Worm (Caenorhabditis elegans) whole organism, early embryonic: ENCODE data around the gene pbs-6.

Experiments used
- B0310.2 ChIP-seq: sonication (generic microtip); optimal IDR thresholded peaks from 2 replicates; lab custom pipeline; 2016; ENCODE audit warnings: mild to moderate bottlenecking, missing genetic modification characterization, missing compliant biosample characterization
- F13C5.2 ChIP-seq: sonication (generic microtip); optimal IDR thresholded peaks from 2 replicates; lab custom pipeline; 2017; ENCODE audit warnings: mild to moderate bottlenecking, missing genetic modification characterization, inconsistent platforms, missing compliant biosample characterization
- aly-1 ChIP-seq: sonication (generic microtip); optimal IDR thresholded peaks from 2 replicates; lab custom pipeline; 2016; ENCODE audit warnings: missing genetic modification characterization, missing compliant biosample characterization
- ama-1 ChIP-seq: fragments of 150-350 bp; optimal IDR thresholded peaks from 2 replicates; lab custom pipeline; 2014
- ceh-13 ChIP-seq: fragments of 200-800 bp; sonication (Bioruptor generic); optimal IDR thresholded peaks from 2 replicates; lab custom pipeline; 2018; ENCODE audit warnings: mild to moderate bottlenecking, missing genetic modification characterization, missing compliant biosample characterization
- ceh-36 ChIP-seq: sonication (generic microtip); optimal IDR thresholded peaks from 2 replicates; lab custom pipeline; 2016; ENCODE audit warnings: missing genetic modification characterization, inconsistent platforms, missing compliant biosample characterization
- ets-7 ChIP-seq: sonication (generic microtip); optimal IDR thresholded peaks from 2 replicates; lab custom pipeline; 2016; ENCODE audit warnings: missing genotype, missing genetic modification characterization, missing compliant biosample characterization
- flt-1 ChIP-seq: fragments of 200-800 bp; sonication (Bioruptor generic); IDR thresholded peaks from 2 replicates; pipeline ENCODE4 v1.3.6; 2022; ENCODE audit warnings: missing genetic modification characterization, missing compliant biosample characterization
- hmbx-1 ChIP-seq: sonication (generic microtip); optimal IDR thresholded peaks from 2 replicates; lab custom pipeline; 2016; ENCODE audit warnings: mild to moderate bottlenecking, missing genetic modification characterization, missing compliant biosample characterization
- hmg-4 ChIP-seq: fragments of 200-800 bp; sonication (Bioruptor generic); optimal IDR thresholded peaks from 2 replicates; lab custom pipeline; 2018; ENCODE audit warnings: mild to moderate bottlenecking, missing genetic modification characterization, missing compliant biosample characterization
- hnd-1 ChIP-seq: sonication (generic microtip); optimal IDR thresholded peaks from 2 replicates; lab custom pipeline; 2016; ENCODE audit warnings: missing genetic modification characterization, missing compliant biosample characterization
- pes-1 ChIP-seq: fragments of 200-800 bp; sonication (Bioruptor generic); IDR thresholded peaks from 2 replicates; pipeline ENCODE4 v1.3.6; 2022; ENCODE audit warnings: missing genetic modification reagents, missing genetic modification characterization, missing compliant biosample characterization
- scrt-1 ChIP-seq: fragments of 200-800 bp; sonication (Bioruptor generic); IDR thresholded peaks from 2 replicates; pipeline ENCODE4 v1.3.6; 2022; ENCODE audit warnings: missing genetic modification characterization, missing compliant biosample characterization
- sea-1 ChIP-seq: fragments of 200-800 bp; sonication (Bioruptor generic); conservative IDR thresholded peaks from 2 replicates; pipeline ENCODE4 v1.3.6; 2022; ENCODE audit warnings: missing genetic modification characterization, missing compliant biosample characterization
- tbx-11 ChIP-seq: fragments of 200-800 bp; sonication (Bioruptor generic); IDR thresholded peaks from 2 replicates; pipeline ENCODE4 v1.3.6; 2022; ENCODE audit warnings: missing genetic modification characterization, missing compliant biosample characterization
- tbx-37 ChIP-seq: fragments of 200-800 bp; sonication (Bioruptor generic); conservative IDR thresholded peaks from 2 replicates; pipeline ENCODE4 v1.3.6; 2022; ENCODE audit warnings: missing genetic modification reagents, missing genetic modification characterization, missing compliant biosample characterization
- tra-4 ChIP-seq: sonication (generic microtip); optimal IDR thresholded peaks from 2 replicates; lab custom pipeline; 2017; ENCODE audit warnings: missing genetic modification characterization, missing compliant biosample characterization

pbs-6 gene

DNA sequence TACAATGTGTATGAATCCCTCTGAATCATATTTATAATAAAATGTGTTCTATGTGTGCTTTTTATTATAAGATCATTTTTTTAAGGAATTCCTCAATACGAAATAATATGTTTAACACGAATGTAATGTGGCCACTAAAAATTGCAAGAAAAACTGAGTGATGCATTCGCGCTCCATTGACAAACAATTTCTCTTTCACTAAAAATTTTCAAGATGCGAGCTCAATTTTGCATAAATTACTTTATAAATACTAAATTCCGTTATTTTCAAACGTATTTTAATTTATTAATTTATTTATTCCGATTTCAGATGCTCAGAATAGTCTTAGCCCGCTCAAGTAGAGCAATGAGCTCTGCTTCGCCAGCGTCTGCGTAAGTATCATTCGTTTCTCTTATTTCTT, 21.9 kb upstream of the pbs-6 start, which contains the start of gene mrps-9:
Gene mrps-9 (plus strand): TSS at position 310 of the 400 bp plus-strand sequence.
- TF ChIP-seq hmbx-1 (tag; lab: Kevin White, UChicago) = no peak
- no peak for TF ChIP-seq scrt-1 (GFP tag; lab: Robert Waterston, UW)
- no peak for TF ChIP-seq ceh-13 (GFP tag; lab: Kevin White, UChicago)
- TF ChIP-seq tbx-11 (GFP tag; lab: Robert Waterston, UW) = no peak
- TF ChIP-seq ceh-36 (tag; lab: Kevin White, UChicago) = no peak
- no peak for TF ChIP-seq pes-1 (GFP tag; lab: Robert Waterston, UW)
- no peak for TF ChIP-seq tra-4
- no peak for TF ChIP-seq hmg-4 (GFP tag; lab: Kevin White, UChicago)
- TF ChIP-seq sea-1 (GFP tag; lab: Robert Waterston, UW) = no peak
- no peak for TF ChIP-seq hnd-1

DNA sequence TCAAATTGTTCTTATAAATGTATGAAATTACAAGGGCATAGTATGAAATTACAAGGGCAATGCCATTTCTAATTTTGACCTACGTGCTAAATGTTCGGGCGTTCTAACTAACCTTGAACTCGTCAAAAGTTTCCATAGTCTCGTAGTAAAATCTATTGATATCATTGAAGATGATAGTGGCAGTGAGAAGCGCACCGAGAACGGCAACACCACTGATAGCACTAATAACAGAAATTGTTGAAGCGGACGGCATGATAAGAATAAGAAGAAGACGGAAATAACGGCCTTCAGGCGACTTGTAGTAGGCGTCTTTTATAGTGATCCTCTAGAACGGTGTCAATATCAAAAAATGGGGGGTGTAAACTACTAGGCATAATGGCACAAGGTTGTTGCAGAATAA, 19.5 kb upstream of the pbs-6 start, which contains the start of gene col-91:
Gene col-91 (minus strand): TSS at position 288 of the 400 bp plus-strand sequence.
- TF ChIP-seq ceh-13 (GFP tag; lab: Kevin White, UChicago) (no peak), flt-1 (GFP tag; lab: Robert Waterston, UW) (no peak), ama-1 (lab: Kevin White, UChicago) (no peak), tra-4 (no peak), scrt-1 (GFP tag; lab: Robert Waterston, UW) (no peak), tbx-11 (GFP tag; lab: Robert Waterston, UW) (no peak), B0310.2 (tag; lab: Kevin White, UChicago) (no peak)

DNA sequence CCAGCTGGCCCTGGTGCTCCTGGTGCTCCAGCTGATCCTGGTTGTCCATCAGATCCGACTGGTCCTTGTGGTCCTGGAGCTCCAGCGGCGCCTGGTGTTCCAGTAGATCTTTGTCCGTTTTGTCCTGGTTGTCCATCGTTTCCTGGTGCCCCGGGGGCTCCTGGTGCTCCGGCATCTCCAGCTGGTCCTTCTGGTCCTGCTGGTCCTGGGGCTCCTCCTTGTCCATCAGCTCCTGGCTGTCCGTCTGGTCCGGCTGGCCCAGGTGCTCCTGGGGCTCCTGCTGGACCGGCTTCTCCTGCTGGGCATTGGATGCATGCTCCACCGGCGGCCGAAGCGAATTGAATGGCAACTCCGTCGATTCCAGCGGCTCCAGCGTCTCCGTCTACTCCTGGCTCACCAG, 18.7 kb upstream of the pbs-6 start:
- TF ChIP-seq aly-1 (no peak), F13C5.2 (tag; lab: Kevin White, UChicago) (no peak), B0310.2 (tag; lab: Kevin White, UChicago) (no peak), hnd-1 (no peak), ama-1 (lab: Kevin White, UChicago) (no peak), scrt-1 (GFP tag; lab: Robert Waterston, UW) (no peak), ets-7 (no peak), hmbx-1 (tag; lab: Kevin White, UChicago) (no peak), hmg-4 (GFP tag; lab: Kevin White, UChicago) (no peak)

DNA sequence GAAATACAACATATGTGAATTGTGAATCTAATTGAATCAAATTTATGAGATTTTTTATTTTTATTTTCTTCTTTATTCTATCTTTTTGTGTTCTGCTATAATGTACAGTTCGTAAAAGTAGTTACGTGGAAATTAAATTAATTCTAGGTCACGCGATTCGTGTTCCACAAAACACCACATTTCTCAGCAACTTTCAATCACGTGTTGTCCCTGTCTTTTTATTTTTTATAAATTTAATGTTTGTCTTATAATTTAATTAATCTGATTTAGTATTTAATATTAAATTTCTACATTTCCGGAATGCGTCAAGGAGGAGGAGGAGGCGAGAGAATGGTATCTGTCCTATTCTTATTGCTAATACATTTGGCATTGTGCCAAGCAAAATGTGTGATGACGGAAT, 14.2 kb upstream of the pbs-6 start, which contains the start of gene ncr-2:
Gene ncr-2 (plus strand): TSS at position 301 of the 400 bp plus-strand sequence.
- no peak for TF ChIP-seq tbx-37 (GFP tag; lab: Robert Waterston, UW)
- no peak for TF ChIP-seq ets-7
- no peak for TF ChIP-seq flt-1 (GFP tag; lab: Robert Waterston, UW)
- no peak for TF ChIP-seq hmbx-1 (tag; lab: Kevin White, UChicago)
- no peak for TF ChIP-seq scrt-1 (GFP tag; lab: Robert Waterston, UW)
- no peak for TF ChIP-seq F13C5.2 (tag; lab: Kevin White, UChicago)
- TF ChIP-seq ceh-13 (GFP tag; lab: Kevin White, UChicago) = no peak
- no peak for TF ChIP-seq tbx-11 (GFP tag; lab: Robert Waterston, UW)
- no peak for TF ChIP-seq pes-1 (GFP tag; lab: Robert Waterston, UW)
- TF ChIP-seq ama-1 (lab: Kevin White, UChicago) = no peak
- TF ChIP-seq tra-4 = no peak
- TF ChIP-seq hmg-4 (GFP tag; lab: Kevin White, UChicago) = no peak
- no peak for TF ChIP-seq hnd-1
- no peak for TF ChIP-seq ceh-36 (tag; lab: Kevin White, UChicago)
- no peak for TF ChIP-seq sea-1 (GFP tag; lab: Robert Waterston, UW)
- no peak for TF ChIP-seq B0310.2 (tag; lab: Kevin White, UChicago)
- no peak for TF ChIP-seq aly-1

DNA sequence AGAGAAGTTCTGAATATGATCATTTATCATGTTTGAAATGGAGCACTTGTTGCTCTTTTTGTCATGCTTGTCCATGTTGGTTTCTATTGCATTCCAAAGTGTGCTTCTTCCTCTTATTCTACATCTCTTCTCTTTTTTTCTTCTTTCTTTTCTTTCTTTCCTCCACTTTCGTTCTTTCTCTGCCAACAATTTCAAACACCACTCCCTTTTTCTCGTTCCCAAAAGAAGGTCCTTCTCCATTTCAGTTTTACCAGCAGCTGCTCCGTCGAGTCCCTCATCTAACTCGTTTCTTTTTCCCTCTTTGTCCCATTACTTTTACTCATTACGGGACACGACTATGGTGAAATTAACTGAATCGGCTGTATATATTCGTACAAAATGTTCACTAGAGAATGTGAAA, 11.0 kb upstream of the pbs-6 start, which contains the start of gene F09G8.5:
Gene F09G8.5 (plus strand): TSS at position 38 of the 400 bp plus-strand sequence.
- TF ChIP-seq aly-1 (no peak), B0310.2 (tag; lab: Kevin White, UChicago) (no peak), ceh-13 (GFP tag; lab: Kevin White, UChicago) (no peak), hmbx-1 (tag; lab: Kevin White, UChicago) (no peak)

DNA sequence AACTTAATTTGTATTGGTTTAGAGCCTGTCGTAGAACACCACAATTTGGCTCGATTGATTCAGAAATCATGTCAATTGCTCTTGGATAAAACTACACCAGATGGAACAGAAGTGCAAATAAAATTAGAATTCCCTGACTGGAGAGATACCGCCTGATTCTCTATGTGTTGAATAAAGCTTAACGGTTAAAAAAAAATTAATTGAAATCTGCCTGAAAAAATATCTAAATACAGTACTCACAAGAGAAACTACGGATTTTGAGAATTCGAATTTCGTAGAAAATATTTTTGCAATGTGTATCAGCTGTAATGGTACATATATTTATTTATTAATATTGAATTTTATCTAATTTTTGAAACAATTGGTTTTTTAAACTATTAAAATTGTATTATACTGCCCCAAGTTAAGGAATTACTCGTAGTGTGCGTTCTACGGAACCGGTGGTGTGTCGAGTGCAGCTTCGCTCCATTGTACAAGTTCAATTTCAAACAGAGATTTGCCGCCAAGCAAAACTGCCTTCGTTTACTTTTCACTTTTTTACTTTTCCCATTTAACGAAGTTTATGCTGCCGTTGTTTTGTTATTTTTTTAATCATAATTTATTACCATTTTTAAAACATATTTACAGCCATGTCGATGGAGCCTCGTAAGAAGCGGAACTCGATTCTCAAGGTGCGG, 6.3 kb upstream of the pbs-6 start, which contains the start of gene knl-1:
Gene knl-1 (plus strand): TSS at position 626 of the 677 bp plus-strand sequence.
- no peak for TF ChIP-seq B0310.2 (tag; lab: Kevin White, UChicago)
- TF ChIP-seq ets-7 = no peak
- TF ChIP-seq ceh-36 (tag; lab: Kevin White, UChicago) = no peak
- no peak for TF ChIP-seq hnd-1
- peak; percentile 54 for TF ChIP-seq hmg-4 (GFP tag; lab: Kevin White, UChicago)
- peak; percentile 51 for TF ChIP-seq F13C5.2 (tag; lab: Kevin White, UChicago)
- no peak for TF ChIP-seq sea-1 (GFP tag; lab: Robert Waterston, UW)
- TF ChIP-seq aly-1 = no peak
- TF ChIP-seq hmbx-1 (tag; lab: Kevin White, UChicago) = no peak
- TF ChIP-seq scrt-1 (GFP tag; lab: Robert Waterston, UW) = no peak
- TF ChIP-seq ama-1 (lab: Kevin White, UChicago) = no peak
- no peak for TF ChIP-seq tbx-11 (GFP tag; lab: Robert Waterston, UW)

DNA sequence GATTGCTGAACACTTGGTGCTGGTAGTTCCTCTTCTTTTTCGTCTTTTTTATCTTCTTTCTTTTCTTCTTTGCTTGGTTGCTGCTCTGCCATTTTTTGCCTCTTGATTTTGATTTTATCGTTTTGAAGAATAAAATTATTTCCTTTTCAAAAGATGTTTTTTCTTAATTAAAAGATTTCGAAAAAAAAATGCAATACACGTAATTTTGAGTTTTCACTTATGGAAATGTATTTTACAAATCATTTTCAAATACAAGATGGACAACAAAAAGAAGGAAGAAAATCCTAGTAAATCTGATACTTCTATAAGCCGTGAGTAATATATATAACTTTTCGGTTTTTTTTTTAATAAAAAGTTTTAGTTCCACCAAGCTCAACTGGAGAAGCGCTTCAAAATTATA, 5.5 kb upstream of the pbs-6 start, which contains the start of the genes C02F5.10 and C02F5.2:
Gene C02F5.10 (minus strand): TSS at position 101 of the 400 bp plus-strand sequence.
Gene C02F5.2 (plus strand): TSS at position 239 of the 400 bp plus-strand sequence.
- TF ChIP-seq tbx-37 (GFP tag; lab: Robert Waterston, UW) (no peak), F13C5.2 (tag; lab: Kevin White, UChicago) (no peak), ceh-13 (GFP tag; lab: Kevin White, UChicago) (no peak), ceh-36 (tag; lab: Kevin White, UChicago) (no peak), flt-1 (GFP tag; lab: Robert Waterston, UW) (no peak), tra-4 (no peak)
